Worm (Caenorhabditis elegans) whole organism, L1 larva: Measurements from ENCODE around the gene mrps-35.

Experiments
- nhr-28 ChIP-seq: fragments of 150-350 bp; optimal IDR thresholded peaks from 2 replicates; lab custom pipeline; 2014; ENCODE audit warnings: missing biosample characterization, missing genetic modification characterization
- sptf-1 ChIP-seq: fragments of 150-350 bp; optimal IDR thresholded peaks from 2 replicates; lab custom pipeline; 2014; ENCODE audit warnings: missing biosample characterization, missing genetic modification characterization

- TF ChIP-seq nhr-28 (tag; lab: Kevin White, UChicago) = no peak
- no peak for TF ChIP-seq sptf-1
Measured at ce11 chrV:18978301-18978700, 2.8 kb upstream of the mrps-35 start.
